Fruit fly (Drosophila melanogaster) whole organism, embryonic: ENCODE results near the gene Nf-YA.

Source experiments
- C15 ChIP-seq: fragments of 200-800 bp; sonication (Bioruptor generic); IDR thresholded peaks from 3 replicates; pipeline ENCODE4 v1.3.6; 2022; ENCODE audit warnings: missing biosample characterization, missing genetic modification characterization
- CG11247 ChIP-seq: fragments of 200-800 bp; sonication (Bioruptor generic); IDR thresholded peaks from 2 replicates; pipeline ENCODE4 v1.3.6; 2022; ENCODE audit warnings: missing biosample characterization, missing genetic modification characterization
- CG1832 ChIP-seq: fragments of 200-800 bp; sonication (Bioruptor generic); optimal IDR thresholded peaks from 2 replicates; lab custom pipeline; 2017; ENCODE audit warnings: missing biosample characterization, mild to moderate bottlenecking, missing genetic modification characterization, inconsistent platforms
- CG2202 ChIP-seq: fragments of 200-800 bp; sonication (Bioruptor generic); optimal IDR thresholded peaks from 2 replicates; lab custom pipeline; 2018; ENCODE audit warnings: missing biosample characterization, mild to moderate bottlenecking, missing genetic modification characterization
- Gug ChIP-seq: fragments of 200-800 bp; sonication (Bioruptor generic); IDR thresholded peaks from 4 replicates; pipeline ENCODE4 v1.3.6; 2022; ENCODE audit warnings: missing biosample characterization, missing genetic modification characterization
- Hr51 ChIP-seq, 2 experiments: fragments of 200-800 bp; sonication (Bioruptor generic); optimal IDR thresholded peaks; 2 replicates in 1 of 2; 3 replicates in 1 of 2; lab custom pipeline; 2016 to 2018; ENCODE audit warnings: missing biosample characterization in 2 of 2, missing genetic modification characterization in 2 of 2, mild to moderate bottlenecking in 1 of 2, moderate library complexity in 1 of 2
- Mad ChIP-seq: fragments of 200-800 bp; sonication (Bioruptor generic); optimal IDR thresholded peaks from 2 replicates; lab custom pipeline; 2016; ENCODE audit warnings: missing biosample characterization, missing genetic modification characterization
- lola ChIP-seq, 3 experiments: fragments of >200 bp in 2 of 3; fragments of 200-800 bp in 1 of 3; sonication (Bioruptor generic) in 1 of 3; optimal IDR thresholded peaks; 2 replicates each; lab custom pipeline; 2017 to 2019; ENCODE audit warnings: missing biosample characterization in 3 of 3, missing genetic modification characterization in 3 of 3, mild to moderate bottlenecking in 1 of 3, moderate library complexity in 1 of 3

dm6 chr3L:9447239-9447777, 5.2 kb upstream of the Nf-YA start:
- TF ChIP-seq C15 (GFP tag; lab: Robert Waterston, UW) (no peak), CG2202 (tag; lab: Kevin White, UChicago) (no peak), lola (GFP tag; optimal IDR thresholded peaks at IDR 0.05; lab: Kevin White, UChicago) (no peak), Gug (no peak), CG11247 (GFP tag; lab: Robert Waterston, UW) (no peak), Mad (GFP tag; lab: Kevin White, UChicago) (no peak), CG1832 (GFP tag; lab: Kevin White, UChicago) (no peak), Hr51 (GFP tag; optimal IDR thresholded peaks at IDR 0.05; lab: Kevin White, UChicago) (no peak)
